Fruit fly (Drosophila melanogaster) whole organism, prepupa: Measurements from ENCODE around the gene S-Lap3.

Source experiments
- CG1621 ChIP-seq: fragments of 200-800 bp; sonication (Bioruptor generic); optimal IDR thresholded peaks from 3 replicates; lab custom pipeline; 2018; ENCODE audit warnings: missing biosample characterization, mild to moderate bottlenecking, missing genetic modification characterization
- CG16779 ChIP-seq: fragments of 200-800 bp; sonication (Bioruptor generic); optimal IDR thresholded peaks from 3 replicates; lab custom pipeline; 2017; ENCODE audit warnings: missing biosample characterization, mild to moderate bottlenecking, missing genetic modification characterization
- CG6792 ChIP-seq: fragments of 200-800 bp; sonication (Bioruptor generic); optimal IDR thresholded peaks from 3 replicates; lab custom pipeline; 2016; ENCODE audit warnings: missing biosample characterization, missing genetic modification characterization
- CG7368 ChIP-seq: fragments of 200-800 bp; sonication (Bioruptor generic); optimal IDR thresholded peaks from 3 replicates; lab custom pipeline; 2016; ENCODE audit warnings: missing biosample characterization, missing genetic modification characterization
- Eip93F ChIP-seq: fragments of 200-800 bp; sonication (Bioruptor generic); optimal IDR thresholded peaks from 2 replicates; lab custom pipeline; 2016; ENCODE audit warnings: missing biosample characterization, mild to moderate bottlenecking, missing genetic modification characterization
- Lpt ChIP-seq: fragments of 200-800 bp; sonication (Bioruptor generic); optimal IDR thresholded peaks from 3 replicates; lab custom pipeline; 2016; ENCODE audit warnings: missing biosample characterization, missing genetic modification characterization
- Sox102F ChIP-seq: fragments of 200-800 bp; sonication (Bioruptor generic); optimal IDR thresholded peaks from 2 replicates; lab custom pipeline; 2016; ENCODE audit warnings: missing biosample characterization, mild to moderate bottlenecking, missing genetic modification characterization
- esn ChIP-seq: fragments of 200-800 bp; sonication (Bioruptor generic); optimal IDR thresholded peaks from 2 replicates; lab custom pipeline; 2016; ENCODE audit warnings: missing biosample characterization, mild to moderate bottlenecking, missing genetic modification characterization, moderate library complexity
- fd59A ChIP-seq: fragments of 200-800 bp; sonication (Bioruptor generic); optimal IDR thresholded peaks from 2 replicates; lab custom pipeline; 2017; ENCODE audit warnings: missing biosample characterization, mild to moderate bottlenecking, missing genetic modification characterization, missing genetic modification reagents
- topi ChIP-seq: fragments of 200-800 bp; sonication (Bioruptor generic); optimal IDR thresholded peaks from 3 replicates; lab custom pipeline; 2016; ENCODE audit warnings: missing biosample characterization, missing genetic modification characterization

- TF ChIP-seq topi = no peak
- no peak for TF ChIP-seq CG7368 (GFP tag; lab: Kevin White, UChicago)
- no peak for TF ChIP-seq fd59A
- TF ChIP-seq CG1621 = no peak
- TF ChIP-seq CG16779 (tag; lab: Kevin White, UChicago) = no peak
- no peak for TF ChIP-seq Eip93F (GFP tag; lab: Kevin White, UChicago)
- no peak for TF ChIP-seq esn (GFP tag; lab: Kevin White, UChicago)
- no peak for TF ChIP-seq Sox102F (GFP tag; lab: Kevin White, UChicago)
- TF ChIP-seq CG6792 = no peak
- TF ChIP-seq Lpt (GFP tag; lab: Kevin White, UChicago) = peak; percentile 57
These were observed 37.0 kb upstream of the S-Lap3 start for dm6 chr3L:10428027-10428426.
